Worm (Caenorhabditis elegans) whole organism, mixed stage, embryonic: ENCODE data around the gene Y50D4B.1.

Experiments
- elt-1 ChIP-seq: sonication (generic microtip); optimal IDR thresholded peaks from 2 replicates; lab custom pipeline; 2017; ENCODE audit warnings: missing genetic modification characterization, mild to moderate bottlenecking, missing compliant biosample characterization, antibody characterized with exemption, moderate library complexity, borderline replicate concordance; ENCODE audit not compliant: insufficient read depth
- lsy-2 ChIP-seq: fragments of 150-350 bp; optimal IDR thresholded peaks from 2 replicates; lab custom pipeline; 2014; ENCODE audit warnings: missing biosample characterization, missing genetic modification characterization
- nhr-28 ChIP-seq: fragments of 150-350 bp; optimal IDR thresholded peaks from 2 replicates; lab custom pipeline; 2014; ENCODE audit warnings: missing biosample characterization, missing genetic modification characterization
- unc-39 ChIP-seq: fragments of 150-350 bp; optimal IDR thresholded peaks from 2 replicates; lab custom pipeline; 2014; ENCODE audit warnings: missing biosample characterization, missing genetic modification characterization

- TF ChIP-seq nhr-28 (tag; lab: Kevin White, UChicago) = no peak
- no peak for TF ChIP-seq lsy-2
- no peak for TF ChIP-seq unc-39 (tag; lab: Kevin White, UChicago)
- no peak for TF ChIP-seq elt-1 (tag; lab: Kevin White, UChicago)
These were observed 48.0 kb downstream of the Y50D4B.1 start for ce11 chrV:1160716-1161115.
